Fruit fly (Drosophila melanogaster): ENCODE measurements around the gene CG31088.
A peak's percentile ranks its signal among the peaks of the same experiment; 100 is the strongest.

CG31088 gene

DNA sequence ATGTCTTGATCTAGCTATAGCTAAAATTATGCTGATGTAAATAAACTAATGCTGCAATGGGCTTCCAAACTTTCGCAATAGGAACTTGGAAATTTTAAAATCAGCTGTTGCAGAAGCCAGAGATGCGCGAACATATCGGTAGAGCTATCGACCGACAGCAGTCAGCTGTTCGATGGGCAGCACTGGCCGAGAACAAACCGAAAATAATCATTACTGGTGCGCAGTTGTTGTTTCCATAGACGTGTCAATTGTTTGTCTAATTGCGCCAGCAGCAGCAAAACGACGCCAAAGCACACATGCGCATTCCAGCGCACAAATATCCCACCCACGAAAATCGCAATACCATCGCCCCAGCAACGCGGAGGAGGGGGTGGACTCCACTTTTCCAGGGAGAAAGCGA is 15.8 kb downstream of the CG31088 start, which contains the start of gene Sap47 (continued):
- TF ChIP-seq Hr39 (optimal IDR thresholded peaks at IDR 0.05): no peak
- TF ChIP-seq Jarid2 (GFP tag; optimal IDR thresholded peaks at IDR 0.05): no peak
- TF ChIP-seq lab (GFP tag; optimal IDR thresholded peaks at IDR 0.05): no peak
- TF ChIP-seq E2f2 (GFP tag; IDR thresholded peaks at IDR 0.05): peak; percentile 71
- TF ChIP-seq sqz (GFP tag; optimal IDR thresholded peaks at IDR 0.05): no peak
- no peak for TF ChIP-seq CG11456 (GFP tag; IDR thresholded peaks at IDR 0.05)
- TF ChIP-seq Dip3 (GFP tag; optimal IDR thresholded peaks at IDR 0.05): no peak
- no peak for TF ChIP-seq CG18476 (GFP tag; optimal IDR thresholded peaks at IDR 0.05)
- TF ChIP-seq Hr3 (GFP tag; optimal IDR thresholded peaks at IDR 0.05): no peak
- no peak for TF ChIP-seq Dad (GFP tag; optimal IDR thresholded peaks at IDR 0.05)
- no peak for TF ChIP-seq lola (GFP tag; optimal IDR thresholded peaks at IDR 0.05)
- TF ChIP-seq Fer1 (GFP tag; optimal IDR thresholded peaks at IDR 0.05): no peak
- TF ChIP-seq Opbp (GFP tag; IDR thresholded peaks at IDR 0.05; ENCODE audit: partially characterized antibody): peak; percentile 76; the same call in 2 of the 3 replicates
- no peak for TF ChIP-seq shn (GFP tag; optimal IDR thresholded peaks at IDR 0.05)
- peak; percentile 40 for TF ChIP-seq stwl (tag; optimal IDR thresholded peaks at IDR 0.05)
- TF ChIP-seq CG4617 (GFP tag; optimal IDR thresholded peaks at IDR 0.05; ENCODE audit: borderline replicate concordance): peak; percentile 66
- no peak for TF ChIP-seq corto (GFP tag; optimal IDR thresholded peaks at IDR 0.05)
- peak; percentile 96 for TF ChIP-seq chinmo (GFP tag; IDR thresholded peaks at IDR 0.05; ENCODE audit: partially characterized antibody)
- TF ChIP-seq ewg (GFP tag; optimal IDR thresholded peaks at IDR 0.05): peak; percentile 97
- TF ChIP-seq CG10654 (GFP tag; optimal IDR thresholded peaks at IDR 0.05): no peak
- TF ChIP-seq CG7372 (GFP tag; IDR thresholded peaks at IDR 0.05): no peak
- no peak for TF ChIP-seq CG18011 (GFP tag; optimal IDR thresholded peaks at IDR 0.05)
- TF ChIP-seq CG14710 (tag; optimal IDR thresholded peaks at IDR 0.05): peak; percentile 17
- TF ChIP-seq Elba2 (GFP tag; optimal IDR thresholded peaks at IDR 0.05): peak; percentile 67
- TF ChIP-seq CG4328 (GFP tag; optimal IDR thresholded peaks at IDR 0.05): no peak
- peak in 1 of 2 experiments; percentile 19 for TF ChIP-seq Trl (optimal IDR thresholded peaks at IDR 0.05)
- no peak for TF ChIP-seq Trl (GFP tag; optimal IDR thresholded peaks at IDR 0.05)
- TF ChIP-seq pho (GFP tag; optimal IDR thresholded peaks at IDR 0.05): no peak
- no peak for TF ChIP-seq bab2 (GFP tag; optimal IDR thresholded peaks at IDR 0.05)
- TF ChIP-seq CG3281 (GFP tag; optimal IDR thresholded peaks at IDR 0.05): no peak
- TF ChIP-seq Rx (GFP tag; IDR thresholded peaks at IDR 0.05): no peak
- TF ChIP-seq CG3838 (GFP tag; optimal IDR thresholded peaks at IDR 0.05): no peak
- no peak for TF ChIP-seq CG8765 (GFP tag; IDR thresholded peaks at IDR 0.05)
- TF ChIP-seq CG12942 (GFP tag; optimal IDR thresholded peaks at IDR 0.05): no peak
- no peak for TF ChIP-seq Fer3 (tag; optimal IDR thresholded peaks at IDR 0.05)
- TF ChIP-seq fd64A (GFP tag; optimal IDR thresholded peaks at IDR 0.05): no peak
- TF ChIP-seq C15 (GFP tag; IDR thresholded peaks at IDR 0.05): no peak
- TF ChIP-seq Hr51 (GFP tag; optimal IDR thresholded peaks at IDR 0.05): peak in 1 of 2 experiments; percentile 0
- no peak; the same call in 1 of the 2 replicates for TF ChIP-seq stc (GFP tag; IDR thresholded peaks at IDR 0.05)
- no peak for TF ChIP-seq CG6654 (GFP tag; optimal IDR thresholded peaks at IDR 0.05)
- TF ChIP-seq pros (GFP tag; optimal IDR thresholded peaks at IDR 0.05): no peak
- TF ChIP-seq trem (tag; optimal IDR thresholded peaks at IDR 0.05): peak; percentile 20
- no peak for TF ChIP-seq CG6854 (GFP tag; optimal IDR thresholded peaks at IDR 0.05)
- TF ChIP-seq CG17361 (GFP tag; IDR thresholded peaks at IDR 0.05): no peak
- TF ChIP-seq CG9437 (GFP tag; optimal IDR thresholded peaks at IDR 0.05): no peak
- TF ChIP-seq nau (GFP tag; optimal IDR thresholded peaks at IDR 0.05): no peak
- peak; percentile 53 for TF ChIP-seq CG1603 (tag; optimal IDR thresholded peaks at IDR 0.05)
- no peak for TF ChIP-seq kni (GFP tag; optimal IDR thresholded peaks at IDR 0.05)
- no peak for TF ChIP-seq gcm (GFP tag; optimal IDR thresholded peaks at IDR 0.05)
- no peak for TF ChIP-seq CG11085 (GFP tag; IDR thresholded peaks at IDR 0.05)
- peak; percentile 37; the same call in 1 of the 3 replicates for TF ChIP-seq Aef1 (GFP tag; IDR thresholded peaks at IDR 0.05)
